Worm (Caenorhabditis elegans) whole organism, L1 larva: Measurements from ENCODE around the gene T05D4.2.

Experiments used
- C04F5.9 ChIP-seq: sonication (generic microtip); optimal IDR thresholded peaks from 2 replicates; lab custom pipeline; 2016; ENCODE audit warnings: missing genetic modification characterization, missing compliant biosample characterization
- C34B4.2 ChIP-seq: sonication (generic microtip); optimal IDR thresholded peaks from 2 replicates; lab custom pipeline; 2017; ENCODE audit warnings: mild to moderate bottlenecking, missing genetic modification characterization, missing compliant biosample characterization
- alr-1 ChIP-seq: fragments of 200-800 bp; sonication (Bioruptor generic); optimal IDR thresholded peaks from 2 replicates; lab custom pipeline; 2018; ENCODE audit warnings: borderline replicate concordance, mild to moderate bottlenecking, missing genetic modification characterization, missing compliant biosample characterization
- blmp-1 ChIP-seq: fragments of 150-350 bp; optimal IDR thresholded peaks from 2 replicates; lab custom pipeline; 2014; ENCODE audit warnings: missing biosample characterization, missing genetic modification characterization
- ceh-8 ChIP-seq: fragments of 200-800 bp; sonication (Bioruptor generic); optimal IDR thresholded peaks from 2 replicates; lab custom pipeline; 2018; ENCODE audit warnings: mild to moderate bottlenecking, missing genetic modification characterization, moderate library complexity, missing compliant biosample characterization
- ceh-88 ChIP-seq: fragments of 200-800 bp; sonication (Bioruptor generic); IDR thresholded peaks from 2 replicates; pipeline ENCODE4 v1.3.6; 2022; ENCODE audit warnings: missing genetic modification characterization, missing compliant biosample characterization
- ceh-90 ChIP-seq: sonication (generic microtip); optimal IDR thresholded peaks from 2 replicates; lab custom pipeline; 2016; ENCODE audit warnings: missing genetic modification characterization, missing compliant biosample characterization
- ces-1 ChIP-seq: fragments of 150-350 bp; optimal IDR thresholded peaks from 2 replicates; lab custom pipeline; 2014; ENCODE audit warnings: missing biosample characterization, missing genetic modification reagents, missing genetic modification characterization
- dpl-1 ChIP-seq, 3 experiments: fragments of 150-350 bp in 2 of 3; sonication (generic microtip) in 1 of 3; optimal IDR thresholded peaks; 2 replicates each; lab custom pipeline; 2014 to 2017; ENCODE audit warnings: missing biosample characterization in 3 of 3, missing genetic modification characterization in 3 of 3, missing genetic modification reagents in 3 of 3
- efl-1 ChIP-seq, 4 experiments: fragments of 150-350 bp; optimal IDR thresholded peaks in 3 of 4; peaks in 1 of 4; 1 replicate in 1 of 4; 2 replicates in 3 of 4; lab custom pipeline; 2014; ENCODE audit warnings: missing biosample characterization in 2 of 4, missing genetic modification characterization in 2 of 4, missing genetic modification reagents in 2 of 4
- efl-3 ChIP-seq: fragments of 200-800 bp; sonication (Bioruptor generic); optimal IDR thresholded peaks from 2 replicates; lab custom pipeline; 2018; ENCODE audit warnings: mild to moderate bottlenecking, missing genetic modification characterization, missing compliant biosample characterization
- egl-13 ChIP-seq: sonication (generic microtip); optimal IDR thresholded peaks from 2 replicates; lab custom pipeline; 2016; ENCODE audit warnings: missing genotype, missing genetic modification reagents, missing genetic modification characterization, missing compliant biosample characterization
- elt-3 ChIP-seq, 6 experiments: fragments of 150-350 bp in 1 of 6; sonication (generic microtip); optimal IDR thresholded peaks; 2 replicates each; lab custom pipeline; 2017 to 2018; ENCODE audit warnings: missing biosample characterization in 6 of 6, missing genetic modification characterization in 6 of 6, inconsistent platforms in 1 of 6
- fos-1 ChIP-seq: fragments of 150-350 bp; optimal IDR thresholded peaks from 2 replicates; lab custom pipeline; 2014; ENCODE audit warnings: missing biosample characterization, missing genetic modification characterization
- grh-1 ChIP-seq: fragments of 200-800 bp; sonication (Bioruptor generic); IDR thresholded peaks from 2 replicates; pipeline ENCODE4 v1.3.6; 2022; ENCODE audit warnings: missing genetic modification reagents, missing genetic modification characterization, missing compliant biosample characterization
- irx-1 ChIP-seq: sonication (generic microtip); optimal IDR thresholded peaks from 2 replicates; lab custom pipeline; 2016; ENCODE audit warnings: missing genetic modification characterization, missing compliant biosample characterization
- lin-14 ChIP-seq: fragments of 200-800 bp; sonication (Bioruptor generic); optimal IDR thresholded peaks from 2 replicates; lab custom pipeline; 2018; ENCODE audit warnings: mild to moderate bottlenecking, missing genetic modification characterization, moderate library complexity, missing compliant biosample characterization
- lin-35 ChIP-seq, 2 experiments: fragments of 150-350 bp; optimal IDR thresholded peaks; 2 replicates each; lab custom pipeline; 2014; ENCODE audit warnings: missing biosample characterization in 2 of 2, missing genetic modification characterization in 2 of 2, missing genetic modification reagents in 2 of 2
- lsy-2 ChIP-seq, 2 experiments: fragments of 150-350 bp; optimal IDR thresholded peaks; 2 replicates each; lab custom pipeline; 2014; ENCODE audit warnings: missing biosample characterization in 2 of 2, missing genetic modification characterization in 2 of 2
- nhr-19 ChIP-seq: fragments of 200-800 bp; sonication (Bioruptor generic); conservative IDR thresholded peaks from 2 replicates; pipeline ENCODE4 v1.3.6; 2022; ENCODE audit warnings: missing genetic modification characterization, missing compliant biosample characterization
- nhr-20 ChIP-seq: sonication (generic microtip); optimal IDR thresholded peaks from 2 replicates; lab custom pipeline; 2016; ENCODE audit warnings: mild to moderate bottlenecking, missing genetic modification characterization, missing compliant biosample characterization
- nhr-47 ChIP-seq: sonication (generic microtip); optimal IDR thresholded peaks from 2 replicates; lab custom pipeline; 2016; ENCODE audit warnings: mild to moderate bottlenecking, missing genetic modification characterization, moderate library complexity, missing compliant biosample characterization
- nhr-71 ChIP-seq: sonication (generic microtip); optimal IDR thresholded peaks from 2 replicates; lab custom pipeline; 2016; ENCODE audit warnings: mild to moderate bottlenecking, missing genetic modification characterization, moderate library complexity, missing compliant biosample characterization
- nhr-85 ChIP-seq: sonication (generic microtip); peaks from one replicate; lab custom pipeline; 2016; ENCODE audit warnings: missing genetic modification characterization, inconsistent platforms, missing compliant biosample characterization
- nhr-90 ChIP-seq: sonication (generic microtip); optimal IDR thresholded peaks from 2 replicates; lab custom pipeline; 2016; ENCODE audit warnings: mild to moderate bottlenecking, missing genetic modification characterization, missing compliant biosample characterization; ENCODE audit not compliant: poor library complexity
- pag-3 ChIP-seq: sonication (generic microtip); optimal IDR thresholded peaks from 2 replicates; lab custom pipeline; 2017; ENCODE audit warnings: missing genetic modification characterization, mild to moderate bottlenecking, missing compliant biosample characterization, antibody characterized with exemption, borderline replicate concordance; ENCODE audit not compliant: insufficient read depth
- pqm-1 ChIP-seq: sonication (generic microtip); optimal IDR thresholded peaks from 3 replicates; lab custom pipeline; 2017; ENCODE audit warnings: missing biosample characterization, missing genetic modification characterization
- skn-1 ChIP-seq: fragments of 150-350 bp; optimal IDR thresholded peaks from 2 replicates; lab custom pipeline; 2014; ENCODE audit warnings: missing biosample characterization, missing genetic modification characterization
- snu-23 ChIP-seq: sonication (generic microtip); optimal IDR thresholded peaks from 2 replicates; lab custom pipeline; 2016; ENCODE audit warnings: missing genetic modification characterization, missing compliant biosample characterization
- sptf-1 ChIP-seq: fragments of 150-350 bp; optimal IDR thresholded peaks from 2 replicates; lab custom pipeline; 2014; ENCODE audit warnings: missing biosample characterization, missing genetic modification characterization
- tlp-1 ChIP-seq: fragments of 150-350 bp; optimal IDR thresholded peaks from 2 replicates; lab custom pipeline; 2014; ENCODE audit warnings: missing biosample characterization, missing genetic modification characterization
- unc-62 ChIP-seq: fragments of 150-350 bp; optimal IDR thresholded peaks from 2 replicates; lab custom pipeline; 2014; ENCODE audit warnings: missing biosample characterization, missing genetic modification reagents, missing genetic modification characterization
- unc-98 ChIP-seq: fragments of 200-800 bp; sonication (Bioruptor generic); IDR thresholded peaks from 2 replicates; pipeline ENCODE4 v1.3.6; 2022; ENCODE audit warnings: missing genetic modification characterization, missing compliant biosample characterization
- zip-4 ChIP-seq: fragments of 200-800 bp; sonication (Bioruptor generic); optimal IDR thresholded peaks from 2 replicates; lab custom pipeline; 2018; ENCODE audit warnings: mild to moderate bottlenecking, missing genetic modification characterization, moderate library complexity, missing compliant biosample characterization

T05D4.2 gene

ce11 chrIII:13540791-13541190 lies 22.1 kb downstream of the T05D4.2 start:
- no peak for TF ChIP-seq sptf-1 (tag; lab: Kevin White, UChicago)
- no peak for TF ChIP-seq pqm-1
- TF ChIP-seq nhr-47 (tag; lab: Kevin White, UChicago), result no peak

ce11 chrIII:13535735-13536390 lies 27.0 kb downstream of the T05D4.2 start:
- TF ChIP-seq irx-1 (no peak), efl-1 (optimal IDR thresholded peaks at IDR 0.05; lab: Kevin White, UChicago) (no peak), efl-1 (GFP tag; optimal IDR thresholded peaks at IDR 0.05 in 1 of 2; lab: Kevin White, UChicago) (peak in 1 of 2 experiments; percentile 39), nhr-90 (tag; lab: Kevin White, UChicago) (no peak)

ce11 chrIII:13534704-13535103 lies 28.2 kb downstream of the T05D4.2 start:
- peak; percentile 53 for TF ChIP-seq snu-23 (GFP tag; lab: Kevin White, UChicago)
- peak; percentile 67 for TF ChIP-seq lin-14 (GFP tag; lab: Kevin White, UChicago)
- peak in 1 of 6 experiments; percentile 43 for TF ChIP-seq elt-3 (tag; optimal IDR thresholded peaks at IDR 0.05; lab: Kevin White, UChicago)
- TF ChIP-seq alr-1, result no peak
- no peak for TF ChIP-seq pag-3 (tag; lab: Kevin White, UChicago)
- TF ChIP-seq grh-1 (GFP tag; lab: Robert Waterston, UW), result peak; percentile 66
- no peak for TF ChIP-seq ceh-90 (tag; lab: Kevin White, UChicago)
- TF ChIP-seq ceh-88, result no peak
- TF ChIP-seq lin-35 (GFP tag; optimal IDR thresholded peaks at IDR 0.05; lab: Kevin White, UChicago), result peak in 1 of 2 experiments; percentile 30
- no peak for TF ChIP-seq egl-13
- no peak for TF ChIP-seq irx-1
- TF ChIP-seq lsy-2 (tag; optimal IDR thresholded peaks at IDR 0.05; lab: Kevin White, UChicago), result peak in 1 of 2 experiments; percentile 41
- TF ChIP-seq blmp-1 (tag; lab: Kevin White, UChicago), result peak; percentile 49
- TF ChIP-seq nhr-71 (tag; lab: Kevin White, UChicago), result peak; percentile 33
- peak; percentile 82 for TF ChIP-seq nhr-85 (tag; lab: Kevin White, UChicago)
- no peak for TF ChIP-seq fos-1 (tag; lab: Kevin White, UChicago)
- TF ChIP-seq efl-1 (optimal IDR thresholded peaks at IDR 0.05; lab: Kevin White, UChicago), result peak; percentile 12 to 34
- TF ChIP-seq efl-1 (GFP tag; optimal IDR thresholded peaks at IDR 0.05 in 1 of 2; lab: Kevin White, UChicago), result no peak
- peak in 1 of 3 experiments; percentile 22 for TF ChIP-seq dpl-1 (GFP tag; optimal IDR thresholded peaks at IDR 0.05; lab: Kevin White, UChicago)
- TF ChIP-seq nhr-20 (tag; lab: Kevin White, UChicago), result peak; percentile 30
- TF ChIP-seq, all 84 proteins: peak for 12

ce11 chrIII:13530838-13531237 lies 32.0 kb downstream of the T05D4.2 start:
- TF ChIP-seq ceh-8 (GFP tag; lab: Kevin White, UChicago) (no peak), nhr-19 (GFP tag; lab: Robert Waterston, UW) (no peak), C34B4.2 (no peak), lsy-2 (tag; optimal IDR thresholded peaks at IDR 0.05; lab: Kevin White, UChicago) (no peak), nhr-71 (tag; lab: Kevin White, UChicago) (no peak), unc-62 (GFP tag; lab: Kevin White, UChicago) (no peak), nhr-85 (tag; lab: Kevin White, UChicago) (no peak), sptf-1 (tag; lab: Kevin White, UChicago) (no peak), skn-1 (tag; lab: Kevin White, UChicago) (no peak), pag-3 (tag; lab: Kevin White, UChicago) (no peak), zip-4 (no peak), efl-3 (no peak), pqm-1 (no peak), C04F5.9 (tag; lab: Kevin White, UChicago) (no peak), unc-98 (GFP tag; lab: Robert Waterston, UW) (no peak), ces-1 (no peak), tlp-1 (no peak)
